Worm (Caenorhabditis elegans) whole organism, L2 larva: ENCODE results near the gene str-190.
"Not testable (repeated sequence)": the region's sequence is repeated elsewhere in the genome, so short reads cannot be mapped to it uniquely, and the experiment has no call there.

Experiments
- ZK546.5 ChIP-seq: sonication (generic microtip); optimal IDR thresholded peaks from 2 replicates; lab custom pipeline; 2017; ENCODE audit warnings: missing biosample characterization, missing genetic modification characterization
- alr-1 ChIP-seq: fragments of 150-350 bp; optimal IDR thresholded peaks from 2 replicates; lab custom pipeline; 2014; ENCODE audit warnings: missing biosample characterization, missing genetic modification characterization
- aly-2 ChIP-seq: fragments of 150-350 bp; optimal IDR thresholded peaks from 2 replicates; lab custom pipeline; 2014; ENCODE audit warnings: missing biosample characterization, missing genetic modification characterization
- blmp-1 ChIP-seq: sonication (generic microtip); optimal IDR thresholded peaks from 2 replicates; lab custom pipeline; 2017; ENCODE audit warnings: missing genetic modification characterization, mild to moderate bottlenecking, missing compliant biosample characterization, antibody characterized with exemption, moderate library complexity; ENCODE audit not compliant: insufficient read depth
- ceh-16 ChIP-seq: fragments of 150-350 bp; optimal IDR thresholded peaks from 2 replicates; lab custom pipeline; 2014; ENCODE audit warnings: missing biosample characterization, missing genetic modification characterization
- crh-2 ChIP-seq: sonication (generic microtip); optimal IDR thresholded peaks from 2 replicates; lab custom pipeline; 2017; ENCODE audit warnings: missing biosample characterization, missing genetic modification characterization
- dmd-4 ChIP-seq: sonication (generic microtip); optimal IDR thresholded peaks from 2 replicates; lab custom pipeline; 2017; ENCODE audit warnings: missing biosample characterization, missing genetic modification characterization
- egl-27 ChIP-seq: sonication (generic microtip); optimal IDR thresholded peaks from 3 replicates; lab custom pipeline; 2017; ENCODE audit warnings: missing biosample characterization, missing genetic modification reagents, missing genetic modification characterization
- elt-1 ChIP-seq: fragments of 150-350 bp; optimal IDR thresholded peaks from 2 replicates; lab custom pipeline; 2014; ENCODE audit warnings: missing biosample characterization, missing genetic modification characterization
- elt-3 ChIP-seq: sonication (generic microtip); optimal IDR thresholded peaks from 2 replicates; lab custom pipeline; 2017; ENCODE audit warnings: missing biosample characterization, missing genetic modification characterization
- fos-1 ChIP-seq: fragments of 150-350 bp; optimal IDR thresholded peaks from 2 replicates; lab custom pipeline; 2014; ENCODE audit warnings: missing biosample characterization, missing genetic modification characterization
- gmeb-1 ChIP-seq: fragments of 150-350 bp; optimal IDR thresholded peaks from 2 replicates; lab custom pipeline; 2014; ENCODE audit warnings: missing biosample characterization, missing genetic modification characterization
- lin-11 ChIP-seq: fragments of 150-350 bp; sonication (generic microtip); optimal IDR thresholded peaks from 2 replicates; lab custom pipeline; 2014; ENCODE audit warnings: missing biosample characterization, missing genetic modification characterization, inconsistent platforms, mixed read lengths
- lin-13 ChIP-seq: fragments of 150-350 bp; optimal IDR thresholded peaks from 2 replicates; lab custom pipeline; 2014; ENCODE audit warnings: missing biosample characterization, missing genetic modification reagents, missing genetic modification characterization
- lsy-2 ChIP-seq, 2 experiments: fragments of 150-350 bp in 1 of 2; sonication (generic microtip) in 1 of 2; optimal IDR thresholded peaks; 2 replicates each; lab custom pipeline; 2014 to 2017; ENCODE audit warnings: missing biosample characterization in 2 of 2, missing genetic modification characterization in 2 of 2
- mab-5 ChIP-seq: fragments of 150-350 bp; optimal IDR thresholded peaks from 2 replicates; lab custom pipeline; 2014; ENCODE audit warnings: missing biosample characterization, missing genetic modification characterization
- mbf-1 ChIP-seq: sonication (generic microtip); optimal IDR thresholded peaks from 2 replicates; lab custom pipeline; 2017; ENCODE audit warnings: missing biosample characterization, missing genetic modification characterization
- nhr-11 ChIP-seq: fragments of 150-350 bp; optimal IDR thresholded peaks from 2 replicates; lab custom pipeline; 2014; ENCODE audit warnings: missing biosample characterization, missing genetic modification characterization
- nhr-129 ChIP-seq: fragments of 150-350 bp; optimal IDR thresholded peaks from 2 replicates; lab custom pipeline; 2014; ENCODE audit warnings: missing biosample characterization, missing genetic modification characterization
- nhr-237 ChIP-seq: fragments of 150-350 bp; optimal IDR thresholded peaks from 2 replicates; lab custom pipeline; 2014; ENCODE audit warnings: missing biosample characterization, missing genetic modification characterization
- nhr-25 ChIP-seq: fragments of 150-350 bp; sonication (generic microtip); optimal IDR thresholded peaks from 3 replicates; lab custom pipeline; 2014; ENCODE audit warnings: missing biosample characterization, missing genetic modification characterization
- nhr-6 ChIP-seq: fragments of 150-350 bp; optimal IDR thresholded peaks from 2 replicates; lab custom pipeline; 2014; ENCODE audit warnings: missing biosample characterization, missing genetic modification characterization
- sem-4 ChIP-seq: fragments of 150-350 bp; optimal IDR thresholded peaks from 2 replicates; lab custom pipeline; 2014; ENCODE audit warnings: missing biosample characterization, missing genetic modification reagents, missing genetic modification characterization
- sma-9 ChIP-seq, 2 experiments: fragments of 150-350 bp in 1 of 2; sonication (generic microtip) in 1 of 2; optimal IDR thresholded peaks; 2 replicates each; lab custom pipeline; 2014 to 2016; ENCODE audit warnings: missing genetic modification characterization in 2 of 2, mild to moderate bottlenecking in 1 of 2, missing biosample characterization in 1 of 2, missing compliant biosample characterization in 1 of 2, missing genetic modification reagents in 1 of 2, moderate library complexity in 1 of 2
- snpc-4 ChIP-seq: fragments of 150-350 bp; optimal IDR thresholded peaks from 2 replicates; lab custom pipeline; 2014; ENCODE audit warnings: missing biosample characterization, missing genetic modification characterization
- unc-39 ChIP-seq: fragments of 150-350 bp; optimal IDR thresholded peaks from 2 replicates; lab custom pipeline; 2014; ENCODE audit warnings: missing biosample characterization, missing genetic modification characterization
- unc-62 ChIP-seq: fragments of 150-350 bp; optimal IDR thresholded peaks from 2 replicates; lab custom pipeline; 2014; ENCODE audit warnings: missing biosample characterization, missing genetic modification reagents, missing genetic modification characterization
- zag-1 ChIP-seq: fragments of 150-350 bp; optimal IDR thresholded peaks from 2 replicates; lab custom pipeline; 2014; ENCODE audit warnings: missing biosample characterization, missing genetic modification characterization
- ztf-1 ChIP-seq: fragments of 200-800 bp; sonication (Bioruptor generic); conservative IDR thresholded peaks from 2 replicates; pipeline ENCODE4 v1.3.6; 2022; ENCODE audit warnings: missing genetic modification characterization, missing compliant biosample characterization
- ztf-11 ChIP-seq: sonication (generic microtip); optimal IDR thresholded peaks from 2 replicates; lab custom pipeline; 2017; ENCODE audit warnings: missing biosample characterization, missing genetic modification characterization

The str-190 gene

DNA sequence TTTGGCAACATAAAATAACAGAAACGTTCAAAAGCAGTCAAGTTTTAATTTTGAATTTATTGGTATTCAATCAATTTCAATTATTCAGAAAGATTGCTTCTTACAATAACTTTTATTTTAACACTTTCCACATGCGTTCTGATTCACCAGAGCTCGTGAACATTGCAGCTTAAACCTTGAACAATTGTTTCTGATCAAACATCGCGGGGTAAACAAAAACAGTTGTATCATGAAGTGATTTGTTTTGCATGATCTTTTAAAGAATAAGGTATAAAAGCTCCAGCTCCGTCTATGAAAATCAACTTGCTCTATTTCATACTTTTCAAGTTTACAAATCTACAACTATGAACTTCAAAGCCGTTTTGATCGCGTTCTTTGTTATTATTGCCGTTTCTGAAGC, 45.1 kb upstream of the str-190 start, which contains the start of gene C54F6.6:
Gene C54F6.6 (plus strand): TSS at position 301 of the 400 bp plus-strand sequence.
- no peak for TF ChIP-seq unc-39 (tag; lab: Kevin White, UChicago)
- no peak for TF ChIP-seq nhr-11
- TF ChIP-seq mbf-1 (tag; lab: Kevin White, UChicago): no peak
- no peak for TF ChIP-seq crh-2 (tag; lab: Kevin White, UChicago)
- TF ChIP-seq aly-2: no peak
- no peak for TF ChIP-seq lsy-2 (tag; optimal IDR thresholded peaks at IDR 0.05; lab: Kevin White, UChicago)

DNA sequence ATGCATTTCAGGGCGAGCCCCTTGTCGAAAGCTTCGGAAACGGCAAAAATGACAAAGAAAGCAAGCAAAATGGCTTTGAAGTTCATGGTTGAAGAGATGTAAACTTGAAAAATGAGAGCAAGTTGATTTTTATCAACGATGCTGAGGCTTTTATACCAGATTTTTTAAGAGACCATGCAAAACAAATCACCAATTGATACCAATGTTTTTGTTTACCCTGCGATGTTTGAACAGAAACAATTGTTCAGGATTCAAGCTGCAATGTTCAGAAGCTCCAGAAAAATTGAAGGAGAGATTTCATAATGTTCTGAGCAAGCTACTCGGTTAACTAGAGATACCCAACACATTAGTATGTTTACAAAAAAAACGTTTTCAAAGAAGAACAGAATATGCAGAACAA, 44.0 kb upstream of the str-190 start, which contains the start of gene C54F6.15:
Gene C54F6.15 (minus strand): TSS at position 101 of the 400 bp plus-strand sequence.
- TF ChIP-seq nhr-129 (tag; lab: Kevin White, UChicago): no peak
- TF ChIP-seq mbf-1 (tag; lab: Kevin White, UChicago): no peak
- TF ChIP-seq alr-1 (tag; lab: Kevin White, UChicago): no peak
- no peak for TF ChIP-seq nhr-6 (tag; lab: Kevin White, UChicago)
- TF ChIP-seq nhr-25: no peak

ce11 chrV:7521304-7521703, 43.0 kb upstream of the str-190 start:
- TF ChIP-seq gmeb-1 (tag; lab: Kevin White, UChicago): peak; percentile 15
- TF ChIP-seq sma-9 (GFP tag; optimal IDR thresholded peaks at IDR 0.05; lab: Kevin White, UChicago): peak; percentile 16
- no peak for TF ChIP-seq sma-9 (tag; optimal IDR thresholded peaks at IDR 0.05; lab: Kevin White, UChicago)
- TF ChIP-seq fos-1 (tag; lab: Kevin White, UChicago): peak; percentile 7
- no peak for TF ChIP-seq nhr-129 (tag; lab: Kevin White, UChicago)

DNA sequence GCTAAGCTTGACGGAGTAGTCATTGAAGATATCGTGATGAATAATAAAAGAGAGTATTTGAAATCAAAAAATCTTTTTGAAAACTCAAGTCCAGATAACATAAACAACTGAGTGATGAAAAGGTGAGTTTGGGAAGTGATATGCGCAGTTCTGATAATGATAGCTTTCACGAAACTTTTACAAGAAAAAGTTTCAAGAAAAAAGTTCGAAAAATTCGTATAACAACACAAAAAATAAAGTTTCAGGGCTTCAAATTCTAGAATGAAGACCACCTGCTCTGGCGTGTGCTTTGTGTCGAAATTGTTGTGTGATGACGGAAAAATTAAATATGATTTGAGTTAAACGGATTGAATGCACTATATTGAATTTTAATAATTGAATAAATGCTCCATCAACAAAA, 41.8 kb upstream of the str-190 start, which contains the start of gene srb-19:
Gene srb-19 (minus strand): TSS at position 101 of the 400 bp plus-strand sequence.
- TF ChIP-seq ceh-16 (tag; lab: Kevin White, UChicago) (no peak), mab-5 (tag; lab: Kevin White, UChicago) (no peak), elt-3 (tag; lab: Kevin White, UChicago) (no peak), egl-27 (tag; lab: Kevin White, UChicago) (no peak), ZK546.5 (tag; lab: Kevin White, UChicago) (no peak), ztf-1 (GFP tag; lab: Robert Waterston, UW) (no peak), lin-11 (tag; lab: Kevin White, UChicago) (no peak)

ce11 chrV:7514939-7515338, 36.6 kb upstream of the str-190 start, which contains the start of gene srb-18:
Gene srb-18 (plus strand): TSS chrV:7515239.
- TF ChIP-seq snpc-4 (tag; lab: Kevin White, UChicago): no peak
- TF ChIP-seq unc-62 (GFP tag; lab: Kevin White, UChicago): no peak
- no peak for TF ChIP-seq elt-1 (tag; lab: Kevin White, UChicago)
- TF ChIP-seq zag-1 (tag; lab: Kevin White, UChicago): no peak
- no peak for TF ChIP-seq egl-27 (tag; lab: Kevin White, UChicago)
- no peak for TF ChIP-seq ztf-11 (tag; lab: Kevin White, UChicago)

DNA sequence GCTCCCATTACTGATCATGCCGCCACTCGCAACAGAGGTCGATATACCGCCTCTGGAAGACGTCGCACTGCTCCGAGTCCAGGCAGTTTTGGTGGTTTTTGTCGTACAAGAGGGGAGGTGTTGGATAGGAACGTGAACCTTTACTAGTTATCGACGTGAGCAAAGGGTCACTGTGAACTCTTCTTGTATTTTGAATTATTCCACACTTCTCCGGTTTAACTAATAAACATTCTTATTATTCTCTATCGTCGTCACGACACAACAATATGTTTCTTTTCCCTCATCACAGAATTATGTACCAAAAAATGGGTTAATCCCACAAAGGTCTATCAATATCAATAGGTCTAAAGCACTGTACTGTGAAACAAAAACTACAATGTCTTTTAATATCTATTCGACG, 33.2 kb upstream of the str-190 start, which contains the start of gene nhr-171:
Gene nhr-171 (plus strand): TSS at position 301 of the 400 bp plus-strand sequence.
- TF ChIP-seq lin-13 (GFP tag; lab: Kevin White, UChicago); nhr-25; blmp-1 (tag; lab: Kevin White, UChicago): not testable (repeated sequence)

DNA sequence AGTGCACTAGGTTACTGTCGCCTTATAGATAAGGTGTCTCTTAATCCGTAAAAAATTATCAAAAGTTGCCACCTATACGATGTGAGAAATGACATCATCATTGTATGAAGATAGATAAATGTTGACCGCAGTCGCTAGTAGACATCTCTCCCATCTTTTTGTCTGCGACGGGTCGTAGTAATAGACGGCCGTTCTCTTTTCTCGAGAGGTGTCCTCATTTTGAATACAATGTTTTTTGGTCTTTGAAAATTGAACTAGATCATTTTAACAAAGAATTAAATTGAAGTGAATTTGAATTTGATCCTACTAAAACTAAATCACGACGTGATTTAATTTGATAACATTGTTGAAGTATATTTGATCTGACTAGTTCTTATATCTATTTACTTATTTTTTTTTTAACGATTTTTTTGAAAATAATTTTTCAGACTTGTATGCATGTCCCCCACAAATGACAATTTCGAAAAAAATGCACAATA, 30.3 kb upstream of the str-190 start, which contains the start of the genes str-31 and nhr-172:
Gene str-31 (minus strand): TSS at position 101 of the 479 bp plus-strand sequence.
Gene nhr-172 (plus strand): TSS at position 429 of the 479 bp plus-strand sequence.
- no peak for TF ChIP-seq blmp-1 (tag; lab: Kevin White, UChicago)
- TF ChIP-seq sma-9 (GFP tag; optimal IDR thresholded peaks at IDR 0.05; lab: Kevin White, UChicago): peak; percentile 1
- no peak for TF ChIP-seq sma-9 (tag; optimal IDR thresholded peaks at IDR 0.05; lab: Kevin White, UChicago)
- no peak for TF ChIP-seq ZK546.5 (tag; lab: Kevin White, UChicago)
- TF ChIP-seq mbf-1 (tag; lab: Kevin White, UChicago): no peak
- TF ChIP-seq dmd-4 (tag; lab: Kevin White, UChicago): no peak
- TF ChIP-seq ztf-11 (tag; lab: Kevin White, UChicago): no peak
- no peak for TF ChIP-seq nhr-237 (tag; lab: Kevin White, UChicago)
- TF ChIP-seq sem-4 (tag; lab: Kevin White, UChicago): no peak
